Worm (Caenorhabditis elegans) whole organism, midembryonic: ENCODE measurements around the gene F25E2.3.
A peak's percentile ranks its signal among the peaks of the same experiment; 100 is the strongest.

Experiments
- T22C8.4 ChIP-seq: fragments of 200-800 bp; sonication (Bioruptor generic); IDR thresholded peaks from 2 replicates; pipeline ENCODE4 v1.3.6; 2022; ENCODE audit warnings: missing genetic modification characterization, missing compliant biosample characterization
- cog-1 ChIP-seq: sonication (generic microtip); optimal IDR thresholded peaks from 2 replicates; lab custom pipeline; 2016; ENCODE audit warnings: missing genetic modification characterization, missing compliant biosample characterization
- flt-1 ChIP-seq: fragments of 200-800 bp; sonication (Bioruptor generic); IDR thresholded peaks from 2 replicates; pipeline ENCODE4 v1.3.6; 2022; ENCODE audit warnings: missing genetic modification characterization, missing compliant biosample characterization
- klf-2 ChIP-seq: fragments of 200-800 bp; sonication (Bioruptor generic); conservative IDR thresholded peaks from 2 replicates; pipeline ENCODE4 v1.3.6; 2022; ENCODE audit warnings: missing genetic modification reagents, missing genetic modification characterization, missing compliant biosample characterization
- med-1 ChIP-seq: sonication (generic microtip); optimal IDR thresholded peaks from 2 replicates; lab custom pipeline; 2017; ENCODE audit warnings: missing genetic modification characterization, mild to moderate bottlenecking, missing compliant biosample characterization, antibody characterized with exemption, missing genetic modification reagents; ENCODE audit not compliant: insufficient read depth
- ref-1 ChIP-seq: fragments of 200-800 bp; sonication (Bioruptor generic); conservative IDR thresholded peaks from 2 replicates; pipeline ENCODE4 v1.3.6; 2022; ENCODE audit warnings: missing genetic modification reagents, missing genetic modification characterization, missing compliant biosample characterization
- tab-1 ChIP-seq: fragments of 200-800 bp; sonication (Bioruptor generic); IDR thresholded peaks from 2 replicates; pipeline ENCODE4 v1.3.6; 2022; ENCODE audit warnings: missing genetic modification characterization, missing compliant biosample characterization
- ztf-23 ChIP-seq: fragments of 200-800 bp; sonication (Bioruptor generic); IDR thresholded peaks from 2 replicates; pipeline ENCODE4 v1.3.6; 2022; ENCODE audit warnings: missing genetic modification reagents, missing genetic modification characterization, missing compliant biosample characterization
- ztf-29 ChIP-seq: fragments of 200-800 bp; sonication (Bioruptor generic); IDR thresholded peaks from 2 replicates; pipeline ENCODE4 v1.3.6; 2022; ENCODE audit warnings: missing genetic modification reagents, missing genetic modification characterization, missing compliant biosample characterization

Gene F25E2.3

DNA sequence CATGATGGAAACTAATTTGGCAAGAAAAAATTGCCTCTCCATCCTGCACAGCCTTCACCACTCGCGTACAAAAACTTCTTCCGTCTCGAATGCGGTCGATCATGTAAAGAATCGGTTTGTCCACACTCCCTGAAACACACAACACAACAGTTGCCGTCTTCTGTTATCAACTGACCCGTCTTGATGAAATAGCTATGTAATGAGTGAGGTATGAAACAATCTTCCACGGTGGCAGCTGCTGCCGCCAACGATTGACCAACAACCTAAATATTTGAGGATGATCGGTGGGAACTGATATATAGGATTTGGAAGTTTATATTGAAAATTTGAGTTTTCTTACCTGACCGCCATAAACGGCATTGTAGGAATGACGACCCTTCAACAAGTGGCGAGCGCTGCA, 699 bp downstream of the F25E2.3 start:
- TF ChIP-seq med-1 (GFP tag; lab: Kevin White, UChicago), result no peak
- no peak for TF ChIP-seq T22C8.4 (GFP tag; lab: Robert Waterston, UW)
- TF ChIP-seq cog-1 (tag; lab: Kevin White, UChicago), result no peak

DNA sequence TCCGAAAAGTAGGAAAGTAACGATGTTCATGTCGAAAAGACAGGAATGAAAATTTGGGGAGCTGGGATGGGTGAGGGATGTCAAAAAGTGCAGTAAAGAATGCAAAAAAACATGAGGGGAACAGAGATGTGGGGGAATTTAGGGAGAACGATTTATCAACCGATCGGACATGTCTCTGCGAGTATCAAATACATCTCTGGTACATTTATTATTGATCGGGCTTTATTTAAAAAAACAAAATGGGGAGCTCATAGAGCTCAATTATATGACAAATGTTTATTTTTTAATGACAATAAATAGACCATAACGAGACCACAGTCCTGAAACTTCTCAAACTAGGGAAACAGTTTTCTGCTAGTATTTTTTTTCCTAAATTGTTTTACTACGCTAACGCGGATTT, 2.3 kb downstream of the F25E2.3 start, which contains the start of gene F25E2.2:
Gene F25E2.2, minus strand, starts transcription at position 101 of the 400 bp plus-strand sequence.
- TF ChIP-seq ref-1 (no peak), ztf-23 (GFP tag; lab: Robert Waterston, UW) (no peak), tab-1 (GFP tag; lab: Robert Waterston, UW) (no peak)

ce11 chrX:806515-806914, 6.4 kb downstream of the F25E2.3 start:
- TF ChIP-seq med-1 (GFP tag; lab: Kevin White, UChicago) (peak; percentile 57), ref-1 (0 out of 2 replicates have a peak, but pooled peaks have one; percentile 16), tab-1 (GFP tag; lab: Robert Waterston, UW) (peak; percentile 83), ztf-23 (GFP tag; lab: Robert Waterston, UW) (peak; percentile 85), T22C8.4 (GFP tag; lab: Robert Waterston, UW) (no peak), flt-1 (peak; percentile 87), cog-1 (tag; lab: Kevin White, UChicago) (peak; percentile 98), klf-2 (GFP tag; lab: Robert Waterston, UW) (peak; percentile 87), ztf-29 (GFP tag; lab: Robert Waterston, UW) (peak; percentile 73)

- no peak for TF ChIP-seq ztf-23 (GFP tag; lab: Robert Waterston, UW)
- no peak for TF ChIP-seq T22C8.4 (GFP tag; lab: Robert Waterston, UW)
- TF ChIP-seq med-1 (GFP tag; lab: Kevin White, UChicago), result no peak
- no peak for TF ChIP-seq flt-1
- no peak for TF ChIP-seq tab-1 (GFP tag; lab: Robert Waterston, UW)
- no peak for TF ChIP-seq cog-1 (tag; lab: Kevin White, UChicago)
- TF ChIP-seq ref-1, result no peak
- TF ChIP-seq ztf-29 (GFP tag; lab: Robert Waterston, UW), result no peak
- TF ChIP-seq klf-2 (GFP tag; lab: Robert Waterston, UW), result no peak
These were observed 10.5 kb downstream of the F25E2.3 start, which contains the start of gene gtr-1 for ce11 chrX:802478-802877. gtr-1 (plus strand) TSS chrX:802778.

- TF ChIP-seq klf-2 (GFP tag; lab: Robert Waterston, UW) (no peak), ztf-23 (GFP tag; lab: Robert Waterston, UW) (no peak), tab-1 (GFP tag; lab: Robert Waterston, UW) (no peak), flt-1 (no peak), cog-1 (tag; lab: Kevin White, UChicago) (no peak), T22C8.4 (GFP tag; lab: Robert Waterston, UW) (no peak), ztf-29 (GFP tag; lab: Robert Waterston, UW) (no peak), med-1 (GFP tag; lab: Kevin White, UChicago) (no peak), ref-1 (no peak)
These were observed 22.4 kb downstream of the F25E2.3 start for ce11 chrX:790593-790992.

- no peak for TF ChIP-seq tab-1 (GFP tag; lab: Robert Waterston, UW)
- TF ChIP-seq ztf-23 (GFP tag; lab: Robert Waterston, UW), result no peak
- no peak for TF ChIP-seq T22C8.4 (GFP tag; lab: Robert Waterston, UW)
- TF ChIP-seq ref-1, result no peak
- TF ChIP-seq flt-1, result no peak
- no peak for TF ChIP-seq med-1 (GFP tag; lab: Kevin White, UChicago)
- TF ChIP-seq cog-1 (tag; lab: Kevin White, UChicago), result no peak
- TF ChIP-seq klf-2 (GFP tag; lab: Robert Waterston, UW), result no peak
- TF ChIP-seq ztf-29 (GFP tag; lab: Robert Waterston, UW), result no peak
These were observed 23.1 kb downstream of the F25E2.3 start for ce11 chrX:789848-790247.

DNA sequence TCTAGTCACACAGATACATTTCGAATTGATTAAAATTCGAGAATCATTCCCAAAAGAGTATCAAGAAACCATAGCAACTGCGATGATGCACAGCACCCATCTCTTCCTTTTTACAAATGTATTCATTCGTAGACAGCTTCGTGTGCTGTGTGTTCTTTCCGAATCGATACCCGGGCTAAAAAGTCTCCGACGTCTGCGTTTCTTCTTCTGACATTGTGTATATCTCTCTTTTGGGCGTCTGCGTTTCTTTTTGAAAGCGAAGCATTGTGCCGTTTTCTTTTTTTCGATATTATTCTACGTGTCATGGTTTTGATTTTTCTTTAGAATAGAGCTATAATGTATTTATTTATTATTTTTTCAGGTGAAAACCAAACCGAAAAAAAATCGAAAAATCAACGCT, 25.0 kb downstream of the F25E2.3 start, which contains the start of gene attf-5:
Gene attf-5, plus strand, starts transcription at position 362 of the 400 bp plus-strand sequence.
- no peak for TF ChIP-seq cog-1 (tag; lab: Kevin White, UChicago)
- no peak for TF ChIP-seq klf-2 (GFP tag; lab: Robert Waterston, UW)
- no peak for TF ChIP-seq ztf-23 (GFP tag; lab: Robert Waterston, UW)
- peak; percentile 80 for TF ChIP-seq T22C8.4 (GFP tag; lab: Robert Waterston, UW)
- no peak for TF ChIP-seq med-1 (GFP tag; lab: Kevin White, UChicago)
- TF ChIP-seq flt-1, result no peak

ce11 chrX:785368-785767, 27.6 kb downstream of the F25E2.3 start:
- TF ChIP-seq ztf-23 (GFP tag; lab: Robert Waterston, UW) (no peak), ztf-29 (GFP tag; lab: Robert Waterston, UW) (no peak), T22C8.4 (GFP tag; lab: Robert Waterston, UW) (no peak), ref-1 (no peak), cog-1 (tag; lab: Kevin White, UChicago) (no peak), klf-2 (GFP tag; lab: Robert Waterston, UW) (no peak), tab-1 (GFP tag; lab: Robert Waterston, UW) (no peak), med-1 (GFP tag; lab: Kevin White, UChicago) (no peak), flt-1 (no peak)

DNA sequence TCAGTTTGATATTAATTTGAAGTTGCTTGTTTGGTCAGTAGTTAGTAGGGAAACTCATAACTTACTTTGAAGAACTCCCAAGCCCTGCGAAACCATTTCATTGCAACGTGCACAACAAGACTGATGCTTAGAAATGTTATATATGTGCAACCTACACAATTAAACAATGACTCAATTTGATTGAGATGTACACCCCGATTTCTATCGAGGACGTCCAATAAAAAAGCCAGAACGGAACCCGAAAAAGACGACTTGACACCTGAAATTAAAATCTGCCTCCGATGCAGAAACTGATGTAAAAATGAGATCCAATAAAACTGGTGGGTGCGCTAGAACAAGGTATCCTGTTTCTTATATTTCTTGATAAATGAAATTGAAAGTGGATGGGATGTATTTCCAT, 28.1 kb downstream of the F25E2.3 start, which contains the start of gene T04G9.6:
Gene T04G9.6, minus strand, starts transcription at position 101 of the 400 bp plus-strand sequence.
- TF ChIP-seq flt-1, result no peak

DNA sequence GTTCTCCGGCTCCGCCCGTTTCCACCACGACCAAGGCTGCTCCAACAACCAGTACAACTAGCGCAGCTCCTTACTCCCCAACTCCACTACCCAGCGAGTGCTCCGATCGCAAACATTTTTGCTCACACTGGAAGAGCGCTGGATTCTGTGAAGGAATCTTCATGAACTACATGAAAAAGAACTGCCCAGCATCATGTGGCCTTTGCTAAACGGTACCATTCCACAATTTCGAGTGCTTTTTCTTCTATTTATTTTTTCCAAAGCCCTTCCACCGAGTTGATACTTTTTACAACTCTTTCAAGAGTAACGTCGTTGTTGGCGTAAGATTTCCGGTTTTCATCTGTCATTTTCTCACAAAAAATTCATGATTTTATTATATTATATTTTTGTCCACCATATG, 32.9 kb downstream of the F25E2.3 start:
- TF ChIP-seq ztf-23 (GFP tag; lab: Robert Waterston, UW), result no peak
- TF ChIP-seq ref-1, result no peak
- no peak for TF ChIP-seq cog-1 (tag; lab: Kevin White, UChicago)
- TF ChIP-seq tab-1 (GFP tag; lab: Robert Waterston, UW), result no peak
- TF ChIP-seq klf-2 (GFP tag; lab: Robert Waterston, UW), result no peak
- no peak for TF ChIP-seq T22C8.4 (GFP tag; lab: Robert Waterston, UW)
- no peak for TF ChIP-seq ztf-29 (GFP tag; lab: Robert Waterston, UW)
- no peak for TF ChIP-seq med-1 (GFP tag; lab: Kevin White, UChicago)
